Worm (Caenorhabditis elegans) whole organism, mixed stage, embryonic: ENCODE results near the gene ptr-15.
A peak's percentile ranks its signal among the peaks of the same experiment; 100 is the strongest.

ENCODE experiments used
- M03D4.4 ChIP-seq: sonication (generic microtip); optimal IDR thresholded peaks from 2 replicates; lab custom pipeline; 2017; ENCODE audit warnings: mild to moderate bottlenecking, missing genetic modification characterization, missing compliant biosample characterization
- bed-3 ChIP-seq: fragments of 200-800 bp; sonication (Bioruptor generic); optimal IDR thresholded peaks from 3 replicates; lab custom pipeline; 2018; ENCODE audit warnings: mild to moderate bottlenecking, missing genetic modification characterization, moderate library complexity, missing compliant biosample characterization
- blmp-1 ChIP-seq: fragments of 150-350 bp; optimal IDR thresholded peaks from 2 replicates; lab custom pipeline; 2014; ENCODE audit warnings: missing biosample characterization, missing genetic modification characterization
- ceh-43 ChIP-seq: fragments of 200-800 bp; sonication (Bioruptor generic); optimal IDR thresholded peaks from 2 replicates; lab custom pipeline; 2018; ENCODE audit warnings: mild to moderate bottlenecking, missing genetic modification characterization, moderate library complexity, missing compliant biosample characterization
- ceh-83 ChIP-seq: fragments of 200-800 bp; sonication (Bioruptor generic); optimal IDR thresholded peaks from 2 replicates; lab custom pipeline; 2018; ENCODE audit warnings: mild to moderate bottlenecking, missing genetic modification characterization, missing compliant biosample characterization
- ces-1 ChIP-seq: fragments of 150-350 bp; optimal IDR thresholded peaks from 2 replicates; lab custom pipeline; 2014; ENCODE audit warnings: missing biosample characterization, missing genetic modification reagents, missing genetic modification characterization
- cnd-1 ChIP-seq: fragments of 200-800 bp; sonication (Bioruptor generic); optimal IDR thresholded peaks from 2 replicates; lab custom pipeline; 2018; ENCODE audit warnings: mild to moderate bottlenecking, missing genetic modification characterization, missing compliant biosample characterization
- drap-1 ChIP-seq: fragments of 200-800 bp; sonication (Bioruptor generic); optimal IDR thresholded peaks from 3 replicates; lab custom pipeline; 2018; ENCODE audit warnings: mild to moderate bottlenecking, missing genetic modification characterization, missing compliant biosample characterization
- elt-1 ChIP-seq: sonication (generic microtip); optimal IDR thresholded peaks from 2 replicates; lab custom pipeline; 2017; ENCODE audit warnings: missing genetic modification characterization, mild to moderate bottlenecking, missing compliant biosample characterization, antibody characterized with exemption, moderate library complexity, borderline replicate concordance; ENCODE audit not compliant: insufficient read depth
- elt-3 ChIP-seq: fragments of 150-350 bp; optimal IDR thresholded peaks from 2 replicates; lab custom pipeline; 2014; ENCODE audit warnings: missing biosample characterization, missing genetic modification characterization
- flh-1 ChIP-seq: fragments of 200-800 bp; sonication (Bioruptor generic); optimal IDR thresholded peaks from 2 replicates; lab custom pipeline; 2018; ENCODE audit warnings: mild to moderate bottlenecking, missing genetic modification characterization, moderate library complexity, missing compliant biosample characterization
- ham-2 ChIP-seq: fragments of 200-800 bp; sonication (Bioruptor generic); optimal IDR thresholded peaks from 2 replicates; lab custom pipeline; 2018; ENCODE audit warnings: mild to moderate bottlenecking, missing genetic modification characterization, missing compliant biosample characterization
- hlh-1 ChIP-seq: fragments of 150-350 bp; optimal IDR thresholded peaks from 2 replicates; lab custom pipeline; 2014; ENCODE audit warnings: missing biosample characterization, missing genetic modification reagents, missing genetic modification characterization
- lin-13 ChIP-seq: fragments of 150-350 bp; optimal IDR thresholded peaks from 2 replicates; lab custom pipeline; 2014; ENCODE audit warnings: missing biosample characterization, missing genetic modification characterization
- lin-32 ChIP-seq: fragments of 200-800 bp; sonication (Bioruptor generic); optimal IDR thresholded peaks from 2 replicates; lab custom pipeline; 2018; ENCODE audit warnings: mild to moderate bottlenecking, missing genetic modification characterization, missing compliant biosample characterization
- lsy-2 ChIP-seq: fragments of 150-350 bp; optimal IDR thresholded peaks from 2 replicates; lab custom pipeline; 2014; ENCODE audit warnings: missing biosample characterization, missing genetic modification characterization
- mab-5 ChIP-seq: fragments of 150-350 bp; optimal IDR thresholded peaks from 2 replicates; lab custom pipeline; 2014; ENCODE audit warnings: missing biosample characterization, missing genetic modification characterization
- mep-1 ChIP-seq: fragments of 150-350 bp; optimal IDR thresholded peaks from 2 replicates; lab custom pipeline; 2017; ENCODE audit warnings: missing biosample characterization, missing genetic modification reagents, missing genetic modification characterization, inconsistent platforms
- mls-2 ChIP-seq: sonication (generic microtip); optimal IDR thresholded peaks from 2 replicates; lab custom pipeline; 2016; ENCODE audit warnings: mild to moderate bottlenecking, missing genetic modification characterization, moderate library complexity, missing compliant biosample characterization
- nhr-12 ChIP-seq: fragments of 150-350 bp; optimal IDR thresholded peaks from 2 replicates; lab custom pipeline; 2014; ENCODE audit warnings: missing biosample characterization, missing genetic modification characterization
- nhr-237 ChIP-seq: fragments of 150-350 bp; optimal IDR thresholded peaks from 2 replicates; lab custom pipeline; 2014; ENCODE audit warnings: missing biosample characterization, missing genetic modification characterization
- nhr-28 ChIP-seq: fragments of 150-350 bp; optimal IDR thresholded peaks from 2 replicates; lab custom pipeline; 2014; ENCODE audit warnings: missing biosample characterization, missing genetic modification characterization
- nhr-76 ChIP-seq: sonication (generic microtip); optimal IDR thresholded peaks from 2 replicates; lab custom pipeline; 2017; ENCODE audit warnings: missing biosample characterization, missing genetic modification characterization
- pha-4 ChIP-seq: fragments of 150-350 bp; optimal IDR thresholded peaks from 2 replicates; lab custom pipeline; 2018; ENCODE audit warnings: missing biosample characterization, missing genetic modification reagents, missing genetic modification characterization
- sem-2 ChIP-seq: fragments of 200-800 bp; sonication (Bioruptor generic); optimal IDR thresholded peaks from 2 replicates; lab custom pipeline; 2018; ENCODE audit warnings: mild to moderate bottlenecking, missing genetic modification characterization, missing compliant biosample characterization
- snpc-4 ChIP-seq: fragments of 150-350 bp; optimal IDR thresholded peaks from 2 replicates; lab custom pipeline; 2014; ENCODE audit warnings: missing biosample characterization, missing genetic modification characterization
- sptf-1 ChIP-seq: sonication (generic microtip); optimal IDR thresholded peaks from 2 replicates; lab custom pipeline; 2017; ENCODE audit warnings: mild to moderate bottlenecking, missing genetic modification characterization, moderate library complexity, missing compliant biosample characterization
- tbx-8 ChIP-seq: fragments of 200-800 bp; sonication (Bioruptor generic); optimal IDR thresholded peaks from 2 replicates; lab custom pipeline; 2018; ENCODE audit warnings: mild to moderate bottlenecking, missing genetic modification characterization, moderate library complexity, missing compliant biosample characterization
- unc-120 ChIP-seq: sonication (generic microtip); optimal IDR thresholded peaks from 2 replicates; lab custom pipeline; 2017; ENCODE audit warnings: missing genetic modification characterization, missing compliant biosample characterization; ENCODE audit not compliant: poor library complexity, severe bottlenecking
- unc-39 ChIP-seq: fragments of 150-350 bp; optimal IDR thresholded peaks from 2 replicates; lab custom pipeline; 2014; ENCODE audit warnings: missing biosample characterization, missing genetic modification characterization
- unc-62 ChIP-seq: fragments of 150-350 bp; optimal IDR thresholded peaks from 2 replicates; lab custom pipeline; 2014; ENCODE audit warnings: missing biosample characterization, missing genetic modification reagents, missing genetic modification characterization
- zip-8 ChIP-seq: fragments of 150-350 bp; optimal IDR thresholded peaks from 2 replicates; lab custom pipeline; 2014; ENCODE audit warnings: missing biosample characterization, missing genetic modification characterization
- ztf-11 ChIP-seq: fragments of 150-350 bp; optimal IDR thresholded peaks from 2 replicates; lab custom pipeline; 2014; ENCODE audit warnings: missing biosample characterization, missing genetic modification characterization

Gene ptr-15

DNA sequence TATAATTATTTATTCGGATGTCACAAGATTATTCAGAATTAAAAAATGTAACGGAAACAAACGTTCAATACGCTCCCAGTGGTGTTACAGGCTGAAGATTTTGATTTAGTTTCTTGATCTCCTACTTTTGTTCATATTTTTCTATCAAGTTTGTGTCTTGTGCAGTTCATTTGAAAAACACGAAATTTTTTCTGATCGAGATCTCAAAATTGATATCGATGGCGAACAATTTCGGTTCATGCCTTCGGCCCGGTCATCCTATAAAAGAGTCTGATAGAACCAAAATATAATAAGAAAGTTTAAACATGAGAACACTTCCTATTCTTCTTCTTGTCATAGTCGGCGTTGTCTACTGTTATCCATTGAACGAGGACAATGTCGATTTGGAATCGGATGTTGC lies 37.5 kb upstream of the ptr-15 start, which contains the start of gene drd-10:
Gene drd-10, plus strand, starts transcription at position 301 of the 400 bp plus-strand sequence.
- TF ChIP-seq cnd-1 (tag; lab: Kevin White, UChicago) (no peak), mls-2 (tag; lab: Kevin White, UChicago) (no peak), drap-1 (GFP tag; lab: Kevin White, UChicago) (no peak), lin-13 (tag; lab: Kevin White, UChicago) (no peak), mep-1 (tag; lab: Kevin White, UChicago) (no peak), hlh-1 (tag; lab: Kevin White, UChicago) (no peak), lsy-2 (no peak), ztf-11 (tag; lab: Kevin White, UChicago) (no peak), unc-62 (GFP tag; lab: Kevin White, UChicago) (no peak)

DNA sequence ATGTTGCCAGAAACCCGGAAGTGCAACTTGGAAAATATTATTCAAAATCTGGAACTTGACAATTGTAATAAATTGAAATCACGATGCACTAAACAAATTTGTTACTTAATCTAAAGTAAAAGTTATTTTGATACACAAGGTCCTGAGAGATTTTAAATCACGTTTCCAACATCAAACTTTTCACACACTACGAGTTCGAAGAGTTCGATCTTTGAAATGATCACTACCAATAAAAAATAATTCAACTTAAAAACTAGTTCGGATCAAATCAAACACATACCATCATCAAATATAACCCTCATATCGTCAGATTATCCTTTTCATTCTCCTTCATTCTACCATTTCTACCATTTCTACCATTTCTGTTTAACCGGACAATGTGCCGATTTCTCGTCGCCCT lies 36.2 kb upstream of the ptr-15 start, which contains the start of gene spig-10:
Gene spig-10, plus strand, starts transcription at position 301 of the 400 bp plus-strand sequence.
- no peak for TF ChIP-seq nhr-76 (tag; lab: Kevin White, UChicago)
- no peak for TF ChIP-seq ztf-11 (tag; lab: Kevin White, UChicago)
- TF ChIP-seq flh-1 (GFP tag; lab: Kevin White, UChicago), result no peak
- TF ChIP-seq zip-8 (tag; lab: Kevin White, UChicago), result no peak
- no peak for TF ChIP-seq bed-3
- TF ChIP-seq sem-2 (GFP tag; lab: Kevin White, UChicago), result no peak
- TF ChIP-seq elt-1, result no peak
- TF ChIP-seq sptf-1, result no peak
- no peak for TF ChIP-seq elt-3 (tag; lab: Kevin White, UChicago)
- no peak for TF ChIP-seq mab-5
- no peak for TF ChIP-seq unc-120 (tag; lab: Kevin White, UChicago)
- TF ChIP-seq cnd-1 (tag; lab: Kevin White, UChicago), result no peak
- TF ChIP-seq ham-2 (GFP tag; lab: Kevin White, UChicago), result no peak
- no peak for TF ChIP-seq lin-13 (tag; lab: Kevin White, UChicago)
- no peak for TF ChIP-seq lin-32 (GFP tag; lab: Kevin White, UChicago)
- TF ChIP-seq snpc-4 (tag; lab: Kevin White, UChicago), result no peak
- TF ChIP-seq mls-2 (tag; lab: Kevin White, UChicago), result no peak
- TF ChIP-seq mep-1 (tag; lab: Kevin White, UChicago), result no peak

DNA sequence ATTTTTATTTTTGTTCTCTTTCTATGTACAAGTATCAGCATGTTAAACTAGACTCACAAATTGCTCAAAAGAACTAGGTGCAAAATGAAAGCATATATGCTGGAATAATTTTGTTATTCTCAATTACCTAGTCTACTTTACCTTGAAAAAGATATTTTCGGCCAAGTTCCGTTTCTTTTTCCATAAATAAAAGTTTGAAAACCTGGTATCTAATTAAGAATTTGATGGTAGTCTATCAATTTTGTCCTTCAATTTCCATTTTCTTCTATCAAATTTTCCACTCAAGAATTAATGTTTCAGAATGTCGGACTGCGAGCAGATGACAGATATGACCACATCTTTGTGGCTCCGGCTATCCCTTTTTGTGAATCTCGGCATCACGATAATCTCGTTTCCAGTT lies 34.0 kb upstream of the ptr-15 start, which contains the start of gene srab-4:
Gene srab-4, plus strand, starts transcription at position 301 of the 400 bp plus-strand sequence.
- TF ChIP-seq ztf-11 (tag; lab: Kevin White, UChicago) (no peak), sptf-1 (no peak), sem-2 (GFP tag; lab: Kevin White, UChicago) (no peak), mep-1 (tag; lab: Kevin White, UChicago) (no peak), flh-1 (GFP tag; lab: Kevin White, UChicago) (no peak), lin-13 (tag; lab: Kevin White, UChicago) (no peak), nhr-28 (tag; lab: Kevin White, UChicago) (no peak)

DNA sequence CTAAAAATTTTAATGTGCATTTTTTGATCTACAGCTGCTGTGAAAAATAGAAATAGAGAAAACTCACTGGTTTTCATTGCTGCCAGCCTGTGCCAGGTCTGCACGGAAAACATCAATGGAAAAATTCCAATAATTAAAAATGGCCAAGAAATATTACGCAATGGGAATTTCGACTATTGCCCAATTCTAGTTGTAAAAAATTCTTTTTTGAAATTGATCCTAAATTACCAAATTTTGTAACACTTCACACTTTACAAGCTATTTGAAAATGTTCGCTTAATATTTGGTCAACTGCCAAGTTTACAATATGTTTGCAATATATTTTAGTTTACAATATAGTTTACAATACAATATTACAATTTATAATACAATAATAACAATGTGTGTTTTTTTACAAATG lies 30.9 kb upstream of the ptr-15 start:
- no peak for TF ChIP-seq unc-62 (GFP tag; lab: Kevin White, UChicago)
- TF ChIP-seq pha-4 (tag; lab: Kevin White, UChicago), result no peak
- TF ChIP-seq lin-13 (tag; lab: Kevin White, UChicago), result no peak
- TF ChIP-seq ces-1 (GFP tag; lab: Kevin White, UChicago), result no peak
- TF ChIP-seq zip-8 (tag; lab: Kevin White, UChicago), result peak; percentile 71
- TF ChIP-seq unc-39, result no peak

DNA sequence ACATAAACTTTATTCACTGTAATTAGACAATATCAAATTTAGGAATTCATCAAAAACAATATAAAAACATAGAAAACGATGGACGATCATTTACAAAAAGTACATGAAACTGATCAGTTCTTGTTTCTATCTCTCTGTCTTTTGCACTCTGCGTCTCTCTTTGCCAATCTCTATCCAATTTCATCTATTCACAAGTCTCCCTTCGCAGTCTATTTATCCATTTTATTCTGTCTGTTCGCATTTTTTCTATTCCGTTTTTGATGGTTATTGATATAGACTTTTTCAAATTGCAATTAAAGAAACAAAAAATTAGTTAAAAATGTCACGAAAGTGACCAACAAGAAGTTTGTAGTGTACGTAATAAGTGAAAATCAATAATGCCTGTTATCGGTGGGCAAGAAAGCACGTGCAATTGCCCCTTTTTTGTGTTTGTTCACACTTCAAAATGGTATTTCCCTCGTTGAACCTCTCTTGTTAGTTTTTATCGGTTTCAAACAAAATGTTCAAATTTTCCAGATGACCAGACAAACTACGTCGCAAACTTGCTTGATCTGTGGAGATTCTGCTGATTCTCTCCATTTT lies 28.6 kb upstream of the ptr-15 start, which contains the start of gene nhr-42:
Gene nhr-42, plus strand, starts transcription at position 517 of the 582 bp plus-strand sequence.
- TF ChIP-seq mab-5, result no peak
- no peak for TF ChIP-seq nhr-28 (tag; lab: Kevin White, UChicago)
- no peak for TF ChIP-seq nhr-12 (tag; lab: Kevin White, UChicago)
- TF ChIP-seq nhr-237 (tag; lab: Kevin White, UChicago), result no peak
- TF ChIP-seq M03D4.4 (tag; lab: Kevin White, UChicago), result no peak
- no peak for TF ChIP-seq blmp-1
- TF ChIP-seq tbx-8 (GFP tag; lab: Kevin White, UChicago), result no peak
- no peak for TF ChIP-seq mep-1 (tag; lab: Kevin White, UChicago)
- TF ChIP-seq drap-1 (GFP tag; lab: Kevin White, UChicago), result no peak
- no peak for TF ChIP-seq elt-3 (tag; lab: Kevin White, UChicago)
- TF ChIP-seq lsy-2, result no peak
- no peak for TF ChIP-seq ceh-43 (GFP tag; lab: Kevin White, UChicago)
- TF ChIP-seq ceh-83 (GFP tag; lab: Kevin White, UChicago), result no peak
- TF ChIP-seq elt-1, result no peak
- no peak for TF ChIP-seq lin-13 (tag; lab: Kevin White, UChicago)
- no peak for TF ChIP-seq unc-39
- TF ChIP-seq nhr-76 (tag; lab: Kevin White, UChicago), result no peak
- TF ChIP-seq lin-32 (GFP tag; lab: Kevin White, UChicago), result no peak
- TF ChIP-seq flh-1 (GFP tag; lab: Kevin White, UChicago), result no peak
- no peak for TF ChIP-seq hlh-1 (tag; lab: Kevin White, UChicago)
